Fruit fly (Drosophila melanogaster) whole organism, prepupa: Measurements from ENCODE around the gene lilli.

Experiments used
- Blimp-1 ChIP-seq: fragments of 200-800 bp; sonication (Bioruptor generic); optimal IDR thresholded peaks from 3 replicates; lab custom pipeline; 2017; ENCODE audit warnings: missing biosample characterization, missing genetic modification characterization, mild to moderate bottlenecking, moderate library complexity, missing genetic modification reagents
- CG10631 ChIP-seq: fragments of 200-800 bp; sonication (Bioruptor generic); optimal IDR thresholded peaks from 2 replicates; lab custom pipeline; 2016; ENCODE audit warnings: missing biosample characterization, missing genetic modification characterization
- CG10669 ChIP-seq: fragments of 200-800 bp; sonication (Bioruptor generic); optimal IDR thresholded peaks from 3 replicates; lab custom pipeline; 2018; ENCODE audit warnings: missing biosample characterization, mild to moderate bottlenecking, missing genetic modification characterization, moderate library complexity
- CG11294 ChIP-seq: fragments of 200-800 bp; sonication (Bioruptor generic); IDR thresholded peaks from 2 replicates; pipeline ENCODE4 v1.3.6; 2022; ENCODE audit warnings: missing biosample characterization, missing genetic modification characterization
- CG15336 ChIP-seq: fragments of 200-800 bp; sonication (Bioruptor generic); IDR thresholded peaks from 2 replicates; pipeline ENCODE4 v1.3.6; 2022; ENCODE audit warnings: missing biosample characterization, missing genetic modification characterization
- CG1621 ChIP-seq: fragments of 200-800 bp; sonication (Bioruptor generic); optimal IDR thresholded peaks from 3 replicates; lab custom pipeline; 2018; ENCODE audit warnings: missing biosample characterization, mild to moderate bottlenecking, missing genetic modification characterization
- CG3032 ChIP-seq: fragments of 200-800 bp; optimal IDR thresholded peaks from 2 replicates; lab custom pipeline; 2019; ENCODE audit warnings: missing biosample characterization, mild to moderate bottlenecking, missing genetic modification characterization, moderate library complexity
- CG31627 ChIP-seq: fragments of 200-800 bp; sonication (Bioruptor generic); optimal IDR thresholded peaks from 3 replicates; lab custom pipeline; 2016; ENCODE audit warnings: missing biosample characterization, missing genetic modification characterization
- CG32006 ChIP-seq: fragments of 200-800 bp; sonication (Bioruptor generic); optimal IDR thresholded peaks from 3 replicates; lab custom pipeline; 2017; ENCODE audit warnings: missing biosample characterization, mild to moderate bottlenecking, missing genetic modification characterization
- CG34406 ChIP-seq: fragments of 200-800 bp; sonication (Bioruptor generic); optimal IDR thresholded peaks from 3 replicates; lab custom pipeline; 2016; ENCODE audit warnings: missing biosample characterization, missing genetic modification characterization
- CG4318 ChIP-seq: fragments of 200-800 bp; sonication (Bioruptor generic); optimal IDR thresholded peaks from 3 replicates; lab custom pipeline; 2017; ENCODE audit warnings: missing biosample characterization, mild to moderate bottlenecking, missing genetic modification characterization
- CG6163 ChIP-seq: fragments of 200-800 bp; sonication (Bioruptor generic); IDR thresholded peaks from 3 replicates; pipeline ENCODE4 v1.3.6; 2022; ENCODE audit warnings: missing biosample characterization, missing genetic modification characterization
- CG6276 ChIP-seq: fragments of 200-800 bp; sonication (Bioruptor generic); optimal IDR thresholded peaks from 2 replicates; lab custom pipeline; 2017; ENCODE audit warnings: missing biosample characterization, mild to moderate bottlenecking, missing genetic modification characterization
- CG6808 ChIP-seq: fragments of 200-800 bp; sonication (Bioruptor generic); optimal IDR thresholded peaks from 3 replicates; lab custom pipeline; 2017; ENCODE audit warnings: missing biosample characterization, missing genetic modification characterization, mild to moderate bottlenecking, moderate library complexity, missing genetic modification reagents
- CG7368 ChIP-seq: fragments of 200-800 bp; sonication (Bioruptor generic); optimal IDR thresholded peaks from 3 replicates; lab custom pipeline; 2016; ENCODE audit warnings: missing biosample characterization, missing genetic modification characterization
- CG8119 ChIP-seq: fragments of 200-800 bp; sonication (Bioruptor generic); IDR thresholded peaks from 3 replicates; pipeline ENCODE4 v1.3.6; 2022; ENCODE audit warnings: missing biosample characterization, missing genetic modification characterization
- CG8319 ChIP-seq: fragments of 200-800 bp; sonication (Bioruptor generic); optimal IDR thresholded peaks from 3 replicates; lab custom pipeline; 2016; ENCODE audit warnings: missing biosample characterization, missing genetic modification characterization
- CG8632 ChIP-seq: fragments of 200-800 bp; sonication (Bioruptor generic); optimal IDR thresholded peaks from 3 replicates; lab custom pipeline; 2016; ENCODE audit warnings: missing biosample characterization, missing genetic modification characterization
- Eip75B ChIP-seq: fragments of 200-800 bp; sonication (Bioruptor generic); optimal IDR thresholded peaks from 3 replicates; lab custom pipeline; 2016; ENCODE audit warnings: missing biosample characterization, missing genetic modification characterization
- Eip78C ChIP-seq: fragments of 200-800 bp; sonication (Bioruptor generic); peaks from one replicate; lab custom pipeline; 2016; ENCODE audit warnings: missing biosample characterization, missing genetic modification characterization
- Eip93F ChIP-seq: fragments of 200-800 bp; sonication (Bioruptor generic); optimal IDR thresholded peaks from 2 replicates; lab custom pipeline; 2016; ENCODE audit warnings: missing biosample characterization, mild to moderate bottlenecking, missing genetic modification characterization
- Ets21C ChIP-seq: fragments of 200-800 bp; sonication (Bioruptor generic); optimal IDR thresholded peaks from 3 replicates; lab custom pipeline; 2016; ENCODE audit warnings: missing biosample characterization, missing genetic modification characterization
- Ets96B ChIP-seq: fragments of 200-800 bp; optimal IDR thresholded peaks from 2 replicates; lab custom pipeline; 2019; ENCODE audit warnings: missing biosample characterization, mild to moderate bottlenecking, missing genetic modification characterization, moderate library complexity
- Hr39 ChIP-seq: fragments of 200-800 bp; sonication (Bioruptor generic); optimal IDR thresholded peaks from 2 replicates; lab custom pipeline; 2016; ENCODE audit warnings: missing biosample characterization, missing genetic modification characterization
- Hr4 ChIP-seq: fragments of 200-800 bp; sonication (Bioruptor generic); optimal IDR thresholded peaks from 3 replicates; lab custom pipeline; 2016; ENCODE audit warnings: missing biosample characterization, missing genetic modification characterization
- Lpt ChIP-seq: fragments of 200-800 bp; sonication (Bioruptor generic); optimal IDR thresholded peaks from 3 replicates; lab custom pipeline; 2016; ENCODE audit warnings: missing biosample characterization, missing genetic modification characterization
- Met ChIP-seq: fragments of 200-800 bp; sonication (Bioruptor generic); optimal IDR thresholded peaks from 3 replicates; lab custom pipeline; 2016; ENCODE audit warnings: missing biosample characterization, missing genetic modification characterization
- Smox ChIP-seq: fragments of 200-800 bp; sonication (Bioruptor generic); optimal IDR thresholded peaks from 3 replicates; lab custom pipeline; 2016; ENCODE audit warnings: missing biosample characterization, missing genetic modification characterization
- Sox14 ChIP-seq: fragments of 200-800 bp; sonication (Bioruptor generic); optimal IDR thresholded peaks from 3 replicates; lab custom pipeline; 2016; ENCODE audit warnings: missing biosample characterization, missing genetic modification characterization
- Sox15 ChIP-seq: fragments of 200-800 bp; sonication (Bioruptor generic); optimal IDR thresholded peaks from 3 replicates; lab custom pipeline; 2016; ENCODE audit warnings: missing biosample characterization, missing genetic modification characterization
- achi ChIP-seq: fragments of 200-800 bp; sonication (Bioruptor generic); optimal IDR thresholded peaks from 3 replicates; lab custom pipeline; 2016; ENCODE audit warnings: missing biosample characterization, missing genetic modification characterization
- acj6 ChIP-seq: fragments of 200-800 bp; sonication (Bioruptor generic); optimal IDR thresholded peaks from 3 replicates; lab custom pipeline; 2016; ENCODE audit warnings: missing biosample characterization, missing genetic modification characterization
- dsx ChIP-seq: fragments of 200-800 bp; optimal IDR thresholded peaks from 3 replicates; lab custom pipeline; 2019; ENCODE audit warnings: missing biosample characterization, mild to moderate bottlenecking, missing genetic modification characterization, moderate library complexity; ENCODE audit not compliant: poor library complexity, severe bottlenecking
- eg ChIP-seq: fragments of 200-800 bp; sonication (Bioruptor generic); IDR thresholded peaks from 3 replicates; pipeline ENCODE4 v1.3.6; 2022; ENCODE audit warnings: missing biosample characterization, missing genetic modification characterization
- esn ChIP-seq: fragments of 200-800 bp; sonication (Bioruptor generic); optimal IDR thresholded peaks from 2 replicates; lab custom pipeline; 2016; ENCODE audit warnings: missing biosample characterization, mild to moderate bottlenecking, missing genetic modification characterization, moderate library complexity
- fd59A ChIP-seq: fragments of 200-800 bp; sonication (Bioruptor generic); optimal IDR thresholded peaks from 2 replicates; lab custom pipeline; 2017; ENCODE audit warnings: missing biosample characterization, mild to moderate bottlenecking, missing genetic modification characterization, missing genetic modification reagents
- fd85E ChIP-seq: fragments of 200-800 bp; sonication (Bioruptor generic); optimal IDR thresholded peaks from 3 replicates; lab custom pipeline; 2016; ENCODE audit warnings: missing biosample characterization, missing genetic modification characterization
- pdm3 ChIP-seq: fragments of 200-800 bp; sonication (Bioruptor generic); optimal IDR thresholded peaks from 3 replicates; lab custom pipeline; 2016; ENCODE audit warnings: missing biosample characterization, missing genetic modification characterization
- ss ChIP-seq, 2 experiments: fragments of 200-800 bp; sonication (Bioruptor generic); optimal IDR thresholded peaks; 2 replicates in 1 of 2; 3 replicates in 1 of 2; lab custom pipeline; 2017 to 2018; ENCODE audit warnings: mild to moderate bottlenecking in 2 of 2, missing biosample characterization in 2 of 2, missing genetic modification characterization in 2 of 2, moderate library complexity in 1 of 2
- svp ChIP-seq: fragments of 200-800 bp; sonication (Bioruptor generic); peaks from one replicate; lab custom pipeline; 2016; ENCODE audit warnings: missing biosample characterization, missing genetic modification characterization
- topi ChIP-seq: fragments of 200-800 bp; sonication (Bioruptor generic); optimal IDR thresholded peaks from 3 replicates; lab custom pipeline; 2016; ENCODE audit warnings: missing biosample characterization, missing genetic modification characterization

Gene lilli

DNA sequence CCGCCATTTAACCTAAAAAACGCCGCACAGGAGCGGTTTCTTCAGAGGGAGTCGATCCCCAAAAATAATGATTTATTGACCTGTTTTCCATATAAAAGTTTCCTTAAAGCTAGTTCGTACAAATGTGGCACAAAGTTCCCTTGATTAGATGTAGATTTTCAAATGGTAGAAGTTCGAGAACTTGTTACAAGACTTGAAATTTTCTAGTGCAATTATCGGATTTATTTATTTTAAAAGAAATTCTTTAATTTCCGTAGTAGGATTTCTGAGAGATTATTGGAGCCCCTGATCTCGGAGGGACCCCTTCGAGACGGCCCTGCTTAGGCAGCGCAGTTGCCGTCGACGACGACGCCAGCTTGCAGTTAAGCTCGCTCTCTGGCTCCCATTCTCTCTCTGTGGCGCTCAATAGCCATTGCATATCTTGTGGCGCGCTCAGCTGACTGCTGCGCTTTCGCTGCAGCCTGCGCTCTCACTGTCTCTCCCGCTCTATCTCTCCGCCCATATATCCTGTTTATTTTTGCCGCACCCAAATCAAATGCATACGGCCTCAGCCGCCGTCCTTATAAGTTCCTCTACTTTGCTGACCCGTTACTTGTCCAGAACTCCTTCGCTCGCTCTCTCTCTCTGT, 71.9 kb downstream of the lilli start (continued):
- peak; percentile 85 for TF ChIP-seq CG34406 (GFP tag; lab: Kevin White, UChicago)
- peak; percentile 91 for TF ChIP-seq CG4318 (GFP tag; lab: Kevin White, UChicago)
- peak; percentile 86 for TF ChIP-seq eg
- TF ChIP-seq Eip78C (GFP tag; lab: Kevin White, UChicago), result peak; percentile 97
- TF ChIP-seq Smox (GFP tag; lab: Kevin White, UChicago), result peak; percentile 90
- peak; percentile 99 for TF ChIP-seq svp (GFP tag; lab: Kevin White, UChicago)
- peak; percentile 91 for TF ChIP-seq achi (GFP tag; lab: Kevin White, UChicago)
- TF ChIP-seq CG31627 (GFP tag; lab: Kevin White, UChicago), result peak; percentile 94
- peak; percentile 94 for TF ChIP-seq Hr39 (GFP tag; lab: Kevin White, UChicago)
- peak; percentile 86 for TF ChIP-seq CG8632 (GFP tag; lab: Kevin White, UChicago)
- TF ChIP-seq Eip93F, result no peak
- TF ChIP-seq CG11294 (GFP tag; lab: Robert Waterston, UW), result peak; percentile 75; the same call in 1 of the 2 replicates
- TF ChIP-seq acj6 (GFP tag; lab: Kevin White, UChicago), result peak; percentile 91
- TF ChIP-seq fd85E (GFP tag; lab: Kevin White, UChicago), result peak; percentile 56
- peak; percentile 89 for TF ChIP-seq Sox15 (GFP tag; lab: Kevin White, UChicago)
- TF ChIP-seq fd59A (GFP tag; lab: Kevin White, UChicago), result peak; percentile 89
- peak; percentile 84 for TF ChIP-seq Lpt
- peak; percentile 73 for TF ChIP-seq CG15336 (GFP tag; lab: Robert Waterston, UW)
- TF ChIP-seq CG6276 (GFP tag; lab: Kevin White, UChicago), result peak; percentile 90

DNA sequence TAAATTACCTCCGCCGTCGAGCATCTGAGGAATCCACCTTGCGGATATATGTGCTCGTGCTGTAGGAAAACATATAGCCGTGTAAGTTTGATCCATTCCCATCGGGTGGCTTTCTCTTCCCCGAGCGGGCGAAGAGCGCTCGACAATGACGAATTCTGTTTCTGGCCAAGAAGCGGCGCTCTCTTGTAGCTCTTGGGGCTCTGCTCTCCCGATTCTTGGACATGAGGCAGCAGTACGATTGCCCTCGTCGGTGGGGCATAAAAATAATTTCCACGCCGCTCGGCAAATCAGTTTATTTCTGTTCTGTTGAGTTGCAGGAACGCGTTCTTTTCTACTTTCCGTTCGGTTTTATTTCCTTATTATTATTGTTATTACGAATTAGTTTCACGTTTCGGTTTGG, 73.1 kb downstream of the lilli start:
- TF ChIP-seq CG15336 (GFP tag; lab: Robert Waterston, UW), result peak; percentile 14; the same call in 1 of the 2 replicates
- TF ChIP-seq Hr4 (GFP tag; lab: Kevin White, UChicago), result no peak

DNA sequence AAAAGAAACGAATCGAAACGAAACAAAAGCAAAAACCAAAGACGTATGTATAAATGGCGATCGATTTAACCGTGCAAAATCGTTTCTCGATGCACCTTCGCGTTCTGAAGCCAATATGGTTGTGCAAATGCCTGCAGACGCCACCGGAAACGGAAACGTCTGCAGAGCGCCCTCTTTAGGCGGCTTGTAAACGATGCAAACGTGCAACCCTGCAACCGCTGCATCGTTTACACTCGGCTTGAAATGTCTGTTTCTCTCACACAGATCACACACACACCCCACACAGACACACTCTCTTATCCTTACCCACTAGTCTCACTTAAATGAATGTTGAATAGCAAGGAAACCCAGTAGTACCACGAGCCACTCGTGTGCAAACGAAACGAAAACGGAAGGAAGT, 81.2 kb downstream of the lilli start:
- TF ChIP-seq CG6276 (GFP tag; lab: Kevin White, UChicago) (no peak), CG6163 (GFP tag; lab: Robert Waterston, UW) (0 out of 3 replicates have a peak, but pooled peaks have one; percentile 24), Eip75B (GFP tag; lab: Kevin White, UChicago) (no peak), fd59A (GFP tag; lab: Kevin White, UChicago) (no peak)

DNA sequence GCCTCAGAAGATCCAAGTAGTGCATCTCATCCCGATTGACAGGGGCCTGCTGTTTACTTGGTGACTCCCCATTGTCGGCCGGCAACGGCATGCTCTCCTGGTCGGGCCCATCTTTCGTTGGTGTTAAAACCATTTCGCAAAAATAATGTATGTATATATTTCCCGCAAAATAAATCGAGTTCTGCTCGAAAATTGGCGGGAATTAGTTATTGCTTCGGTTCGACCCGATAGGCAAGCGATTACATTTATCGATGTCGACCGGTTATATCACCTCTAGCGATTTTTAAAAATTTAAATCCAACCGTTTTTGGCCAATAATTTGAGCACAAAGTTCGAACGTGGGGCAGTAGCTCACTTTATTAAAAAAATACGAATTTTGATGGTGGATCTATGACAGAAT, 83.7 kb downstream of the lilli start, which contains the start of gene Ts:
Gene Ts, minus strand, starts transcription at position 201 of the 400 bp plus-strand sequence.
- no peak for TF ChIP-seq CG7368 (GFP tag; lab: Kevin White, UChicago)
- no peak for TF ChIP-seq Eip78C (GFP tag; lab: Kevin White, UChicago)
- TF ChIP-seq ss (GFP tag; optimal IDR thresholded peaks at IDR 0.05; lab: Kevin White, UChicago), result no peak
- no peak for TF ChIP-seq topi
- TF ChIP-seq Hr39 (GFP tag; lab: Kevin White, UChicago), result no peak
- no peak for TF ChIP-seq Sox15 (GFP tag; lab: Kevin White, UChicago)
- no peak for TF ChIP-seq CG32006
- TF ChIP-seq achi (GFP tag; lab: Kevin White, UChicago), result no peak
- no peak for TF ChIP-seq Lpt
- no peak for TF ChIP-seq Sox14 (GFP tag; lab: Kevin White, UChicago)
- TF ChIP-seq Blimp-1 (GFP tag; lab: Kevin White, UChicago), result no peak
- no peak for TF ChIP-seq pdm3 (GFP tag; lab: Kevin White, UChicago)
- no peak for TF ChIP-seq CG3032 (tag; lab: Kevin White, UChicago)

DNA sequence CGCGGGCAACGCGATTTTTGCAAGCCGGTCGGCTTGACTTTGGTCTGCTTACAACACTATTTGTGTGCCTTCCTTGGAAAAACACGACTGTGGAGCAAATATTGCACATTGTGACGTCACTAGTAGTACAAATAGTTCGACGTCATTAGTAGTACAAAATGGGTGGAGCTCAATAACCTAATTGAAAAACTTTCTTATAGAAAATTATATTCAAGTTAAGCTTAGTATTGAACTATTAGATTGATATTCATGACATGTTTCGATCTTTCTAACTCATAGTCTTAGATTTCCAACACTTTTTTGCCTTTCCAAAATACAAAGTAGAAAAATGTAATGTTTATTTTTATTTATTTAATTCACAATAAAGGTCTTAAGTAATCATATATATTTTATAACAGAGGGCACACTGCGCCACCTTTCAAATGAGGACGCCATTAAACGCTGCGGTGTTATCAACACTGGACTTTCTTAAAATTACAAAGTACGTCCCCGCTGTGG, 86.8 kb downstream of the lilli start, which contains the start of the genes Rrp1 and gammaTub23C:
Gene Rrp1, minus strand, starts transcription at position 70 of the 498 bp plus-strand sequence.
Gene gammaTub23C, plus strand, starts transcription at position 453 of the 498 bp plus-strand sequence.
- peak; percentile 85 for TF ChIP-seq eg
- peak; percentile 90 for TF ChIP-seq CG6808
- TF ChIP-seq Eip93F, result peak; percentile 54
- no peak for TF ChIP-seq svp (GFP tag; lab: Kevin White, UChicago)
- peak; percentile 87 for TF ChIP-seq Ets96B
- peak; percentile 90 for TF ChIP-seq CG8319 (GFP tag; lab: Kevin White, UChicago)
- TF ChIP-seq ss (GFP tag; optimal IDR thresholded peaks at IDR 0.05; lab: Kevin White, UChicago), result peak; percentile 78 to 91
- peak; percentile 90 for TF ChIP-seq CG31627 (GFP tag; lab: Kevin White, UChicago)
- peak; percentile 90 for TF ChIP-seq dsx (GFP tag; lab: Kevin White, UChicago)
- peak; percentile 88 for TF ChIP-seq CG8119 (GFP tag; lab: Robert Waterston, UW)
- TF ChIP-seq Met (GFP tag; lab: Kevin White, UChicago), result peak; percentile 84
- peak; percentile 82 for TF ChIP-seq Blimp-1 (GFP tag; lab: Kevin White, UChicago)
- peak; percentile 94 for TF ChIP-seq CG10631 (GFP tag; lab: Kevin White, UChicago)
- peak; percentile 87 for TF ChIP-seq CG10669 (GFP tag; lab: Kevin White, UChicago)
- peak; percentile 92 for TF ChIP-seq acj6 (GFP tag; lab: Kevin White, UChicago)
- TF ChIP-seq esn, result peak; percentile 94
- TF ChIP-seq Sox14 (GFP tag; lab: Kevin White, UChicago), result peak; percentile 87
- peak; percentile 66 for TF ChIP-seq CG1621 (tag; lab: Kevin White, UChicago)
- peak; percentile 80 for TF ChIP-seq Ets21C (GFP tag; lab: Kevin White, UChicago)
